Worm (Caenorhabditis elegans) whole organism, L2 larva: ENCODE results near the gene T19H12.2.

Source experiments
- C34F6.9 ChIP-seq: fragments of 150-350 bp; optimal IDR thresholded peaks from 2 replicates; lab custom pipeline; 2014; ENCODE audit warnings: missing biosample characterization, missing genetic modification characterization
- F13H6.1 ChIP-seq: sonication (generic microtip); optimal IDR thresholded peaks from 2 replicates; lab custom pipeline; 2016; ENCODE audit warnings: missing genetic modification characterization, missing compliant biosample characterization
- Y55F3AM.14 ChIP-seq: fragments of 200-800 bp; sonication (Bioruptor generic); optimal IDR thresholded peaks from 2 replicates; lab custom pipeline; 2018; ENCODE audit warnings: mild to moderate bottlenecking, missing genetic modification characterization, missing compliant biosample characterization
- ZK546.5 ChIP-seq: sonication (generic microtip); optimal IDR thresholded peaks from 2 replicates; lab custom pipeline; 2017; ENCODE audit warnings: missing biosample characterization, missing genetic modification characterization
- alr-1 ChIP-seq: fragments of 150-350 bp; optimal IDR thresholded peaks from 2 replicates; lab custom pipeline; 2014; ENCODE audit warnings: missing biosample characterization, missing genetic modification characterization
- aly-2 ChIP-seq: fragments of 150-350 bp; optimal IDR thresholded peaks from 2 replicates; lab custom pipeline; 2014; ENCODE audit warnings: missing biosample characterization, missing genetic modification characterization
- ceh-16 ChIP-seq: fragments of 150-350 bp; optimal IDR thresholded peaks from 2 replicates; lab custom pipeline; 2014; ENCODE audit warnings: missing biosample characterization, missing genetic modification characterization
- ceh-82 ChIP-seq: fragments of 150-350 bp; optimal IDR thresholded peaks from 2 replicates; lab custom pipeline; 2014; ENCODE audit warnings: missing biosample characterization, missing genetic modification characterization
- crh-2 ChIP-seq: sonication (generic microtip); optimal IDR thresholded peaks from 2 replicates; lab custom pipeline; 2017; ENCODE audit warnings: missing biosample characterization, missing genetic modification characterization
- egl-27 ChIP-seq: sonication (generic microtip); optimal IDR thresholded peaks from 3 replicates; lab custom pipeline; 2017; ENCODE audit warnings: missing biosample characterization, missing genetic modification reagents, missing genetic modification characterization
- elt-3 ChIP-seq: sonication (generic microtip); optimal IDR thresholded peaks from 2 replicates; lab custom pipeline; 2017; ENCODE audit warnings: missing biosample characterization, missing genetic modification characterization
- fos-1 ChIP-seq: fragments of 150-350 bp; optimal IDR thresholded peaks from 2 replicates; lab custom pipeline; 2014; ENCODE audit warnings: missing biosample characterization, missing genetic modification characterization
- gmeb-1 ChIP-seq: fragments of 150-350 bp; optimal IDR thresholded peaks from 2 replicates; lab custom pipeline; 2014; ENCODE audit warnings: missing biosample characterization, missing genetic modification characterization
- lin-11 ChIP-seq: fragments of 150-350 bp; sonication (generic microtip); optimal IDR thresholded peaks from 2 replicates; lab custom pipeline; 2014; ENCODE audit warnings: missing biosample characterization, missing genetic modification characterization, inconsistent platforms, mixed read lengths
- lin-13 ChIP-seq: fragments of 150-350 bp; optimal IDR thresholded peaks from 2 replicates; lab custom pipeline; 2014; ENCODE audit warnings: missing biosample characterization, missing genetic modification reagents, missing genetic modification characterization
- lin-39 ChIP-seq: fragments of 150-350 bp; optimal IDR thresholded peaks from 2 replicates; lab custom pipeline; 2014; ENCODE audit warnings: missing biosample characterization, missing genetic modification reagents, missing genetic modification characterization
- lsy-2 ChIP-seq, 2 experiments: fragments of 150-350 bp in 1 of 2; sonication (generic microtip) in 1 of 2; optimal IDR thresholded peaks; 2 replicates each; lab custom pipeline; 2014 to 2017; ENCODE audit warnings: missing biosample characterization in 2 of 2, missing genetic modification characterization in 2 of 2
- mab-5 ChIP-seq: fragments of 150-350 bp; optimal IDR thresholded peaks from 2 replicates; lab custom pipeline; 2014; ENCODE audit warnings: missing biosample characterization, missing genetic modification characterization
- mbf-1 ChIP-seq: sonication (generic microtip); optimal IDR thresholded peaks from 2 replicates; lab custom pipeline; 2017; ENCODE audit warnings: missing biosample characterization, missing genetic modification characterization
- mdl-1 ChIP-seq, 2 experiments: fragments of 150-350 bp in 1 of 2; sonication (generic microtip) in 1 of 2; optimal IDR thresholded peaks; 2 replicates each; lab custom pipeline; 2017; ENCODE audit warnings: missing biosample characterization in 2 of 2, missing genetic modification characterization in 2 of 2
- nhr-12 ChIP-seq: fragments of 150-350 bp; optimal IDR thresholded peaks from 2 replicates; lab custom pipeline; 2014; ENCODE audit warnings: missing biosample characterization, missing genetic modification characterization
- nhr-129 ChIP-seq: fragments of 150-350 bp; optimal IDR thresholded peaks from 2 replicates; lab custom pipeline; 2014; ENCODE audit warnings: missing biosample characterization, missing genetic modification characterization
- nhr-21 ChIP-seq: fragments of 150-350 bp; optimal IDR thresholded peaks from 2 replicates; lab custom pipeline; 2014; ENCODE audit warnings: missing biosample characterization, missing genetic modification characterization
- nhr-237 ChIP-seq: fragments of 150-350 bp; optimal IDR thresholded peaks from 2 replicates; lab custom pipeline; 2014; ENCODE audit warnings: missing biosample characterization, missing genetic modification characterization
- nhr-25 ChIP-seq: fragments of 150-350 bp; sonication (generic microtip); optimal IDR thresholded peaks from 3 replicates; lab custom pipeline; 2014; ENCODE audit warnings: missing biosample characterization, missing genetic modification characterization
- nhr-6 ChIP-seq: fragments of 150-350 bp; optimal IDR thresholded peaks from 2 replicates; lab custom pipeline; 2014; ENCODE audit warnings: missing biosample characterization, missing genetic modification characterization
- peb-1 ChIP-seq: fragments of 150-350 bp; optimal IDR thresholded peaks from 2 replicates; lab custom pipeline; 2014; ENCODE audit warnings: missing biosample characterization, missing genetic modification characterization
- sem-4 ChIP-seq: fragments of 150-350 bp; optimal IDR thresholded peaks from 2 replicates; lab custom pipeline; 2014; ENCODE audit warnings: missing biosample characterization, missing genetic modification reagents, missing genetic modification characterization
- skn-1 ChIP-seq: sonication (generic microtip); optimal IDR thresholded peaks from 2 replicates; lab custom pipeline; 2017; ENCODE audit warnings: missing biosample characterization, missing genetic modification characterization
- sma-3 ChIP-seq: sonication (generic microtip); optimal IDR thresholded peaks from 2 replicates; lab custom pipeline; 2016; ENCODE audit warnings: missing genetic modification reagents, missing genetic modification characterization, missing compliant biosample characterization
- sma-9 ChIP-seq, 2 experiments: fragments of 150-350 bp in 1 of 2; sonication (generic microtip) in 1 of 2; optimal IDR thresholded peaks; 2 replicates each; lab custom pipeline; 2014 to 2016; ENCODE audit warnings: missing genetic modification characterization in 2 of 2, mild to moderate bottlenecking in 1 of 2, missing biosample characterization in 1 of 2, missing compliant biosample characterization in 1 of 2, missing genetic modification reagents in 1 of 2, moderate library complexity in 1 of 2
- snpc-4 ChIP-seq: fragments of 150-350 bp; optimal IDR thresholded peaks from 2 replicates; lab custom pipeline; 2014; ENCODE audit warnings: missing biosample characterization, missing genetic modification characterization
- unc-39 ChIP-seq: fragments of 150-350 bp; optimal IDR thresholded peaks from 2 replicates; lab custom pipeline; 2014; ENCODE audit warnings: missing biosample characterization, missing genetic modification characterization
- unc-55 ChIP-seq: fragments of 150-350 bp; sonication (generic microtip); optimal IDR thresholded peaks from 3 replicates; lab custom pipeline; 2014; ENCODE audit warnings: missing biosample characterization, missing genetic modification reagents, missing genetic modification characterization
- unc-62 ChIP-seq: fragments of 150-350 bp; optimal IDR thresholded peaks from 2 replicates; lab custom pipeline; 2014; ENCODE audit warnings: missing biosample characterization, missing genetic modification reagents, missing genetic modification characterization
- zag-1 ChIP-seq: fragments of 150-350 bp; optimal IDR thresholded peaks from 2 replicates; lab custom pipeline; 2014; ENCODE audit warnings: missing biosample characterization, missing genetic modification characterization
- ztf-1 ChIP-seq: fragments of 200-800 bp; sonication (Bioruptor generic); conservative IDR thresholded peaks from 2 replicates; pipeline ENCODE4 v1.3.6; 2022; ENCODE audit warnings: missing genetic modification characterization, missing compliant biosample characterization
- ztf-11 ChIP-seq: sonication (generic microtip); optimal IDR thresholded peaks from 2 replicates; lab custom pipeline; 2017; ENCODE audit warnings: missing biosample characterization, missing genetic modification characterization
- ztf-4 ChIP-seq: fragments of 150-350 bp; optimal IDR thresholded peaks from 2 replicates; lab custom pipeline; 2014; ENCODE audit warnings: missing biosample characterization, missing genetic modification characterization

T19H12.2 gene

DNA sequence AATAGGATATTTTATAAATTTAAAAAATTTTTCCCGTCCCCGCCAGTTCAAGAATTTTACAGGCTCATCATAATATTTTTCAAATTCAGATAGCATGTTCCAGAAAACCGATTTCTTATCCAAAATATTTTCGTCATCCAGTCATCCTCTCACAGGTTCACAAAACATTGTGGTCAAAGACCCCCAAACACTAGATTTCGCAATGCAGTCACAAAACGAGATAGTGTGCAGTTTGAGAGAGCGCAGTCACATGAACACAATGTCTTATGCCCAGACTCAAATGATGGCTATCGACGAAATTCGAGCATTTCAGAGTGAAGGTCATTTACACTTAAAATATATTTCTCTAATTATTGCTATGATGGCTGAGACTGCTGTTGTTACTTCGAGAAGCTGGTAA lies 45.6 kb upstream of the T19H12.2 start, which contains the start of gene abhd-5.2 (continued):
- TF ChIP-seq lin-13 (GFP tag; lab: Kevin White, UChicago): no peak
- TF ChIP-seq mdl-1 (tag; optimal IDR thresholded peaks at IDR 0.05; lab: Kevin White, UChicago): no peak
- TF ChIP-seq egl-27 (tag; lab: Kevin White, UChicago): no peak
- TF ChIP-seq nhr-129 (tag; lab: Kevin White, UChicago): peak; percentile 79
- no peak for TF ChIP-seq nhr-6 (tag; lab: Kevin White, UChicago)
- TF ChIP-seq skn-1 (tag; lab: Kevin White, UChicago): no peak
- peak; percentile 25 for TF ChIP-seq F13H6.1 (tag; lab: Kevin White, UChicago)
- TF ChIP-seq elt-3 (tag; lab: Kevin White, UChicago): no peak
- TF ChIP-seq ceh-16 (tag; lab: Kevin White, UChicago): no peak
- no peak for TF ChIP-seq ztf-1 (GFP tag; lab: Robert Waterston, UW)
- TF ChIP-seq ZK546.5 (tag; lab: Kevin White, UChicago): no peak
- TF ChIP-seq ztf-11 (tag; lab: Kevin White, UChicago): no peak

DNA sequence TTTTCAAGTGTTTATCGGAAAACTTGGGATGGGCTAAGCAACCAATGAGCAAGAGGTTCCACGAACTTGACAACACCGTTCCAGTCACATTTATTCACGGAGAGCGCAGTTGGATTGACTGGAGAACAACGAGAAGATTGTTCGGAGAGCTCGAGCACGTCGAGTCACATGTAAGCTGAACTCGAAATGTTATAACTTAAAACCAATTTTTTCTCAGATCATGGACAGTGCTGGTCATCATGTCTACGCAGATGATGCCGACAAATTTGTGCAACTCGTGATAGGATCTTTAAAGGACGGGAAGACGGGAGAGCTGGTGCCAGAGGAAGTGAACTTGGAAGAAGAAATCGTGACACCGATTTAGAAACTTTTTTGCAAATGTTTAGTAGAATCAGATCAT lies 43.7 kb upstream of the T19H12.2 start:
- TF ChIP-seq mdl-1 (tag; optimal IDR thresholded peaks at IDR 0.05; lab: Kevin White, UChicago) (no peak), sma-3 (no peak), unc-39 (tag; lab: Kevin White, UChicago) (no peak)

DNA sequence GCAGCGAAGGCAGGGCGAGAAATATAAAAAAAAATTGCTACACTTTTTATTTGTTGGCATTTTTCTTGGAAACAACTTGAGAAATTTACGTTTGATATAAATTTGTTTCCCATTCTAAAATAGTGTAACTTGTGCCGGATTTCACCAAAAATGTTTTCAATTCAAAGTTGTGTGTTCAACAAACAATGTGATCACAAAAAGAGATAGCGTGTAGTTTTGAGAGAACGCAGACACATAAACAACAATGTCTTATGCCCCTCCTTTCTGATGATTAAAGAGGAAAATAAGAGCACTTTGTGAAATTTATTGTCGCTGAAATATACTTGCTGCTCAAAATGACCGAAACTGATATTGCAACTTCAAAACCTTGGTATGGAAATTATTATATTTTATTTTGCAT lies 42.8 kb upstream of the T19H12.2 start, which contains the start of gene abhd-5.1:
abhd-5.1 (plus strand) TSS at position 230 of the 400 bp plus-strand sequence.
- no peak for TF ChIP-seq crh-2 (tag; lab: Kevin White, UChicago)
- TF ChIP-seq egl-27 (tag; lab: Kevin White, UChicago): no peak
- TF ChIP-seq ZK546.5 (tag; lab: Kevin White, UChicago): no peak
- no peak for TF ChIP-seq lin-13 (GFP tag; lab: Kevin White, UChicago)
- no peak for TF ChIP-seq sem-4 (tag; lab: Kevin White, UChicago)
- no peak for TF ChIP-seq Y55F3AM.14 (GFP tag; lab: Kevin White, UChicago)
- TF ChIP-seq unc-55: no peak
- no peak for TF ChIP-seq ceh-16 (tag; lab: Kevin White, UChicago)
- TF ChIP-seq snpc-4 (tag; lab: Kevin White, UChicago): no peak
- TF ChIP-seq elt-3 (tag; lab: Kevin White, UChicago): no peak
- TF ChIP-seq sma-9 (GFP tag; optimal IDR thresholded peaks at IDR 0.05; lab: Kevin White, UChicago): peak; percentile 12
- no peak for TF ChIP-seq sma-9 (tag; optimal IDR thresholded peaks at IDR 0.05; lab: Kevin White, UChicago)
- TF ChIP-seq mdl-1 (tag; optimal IDR thresholded peaks at IDR 0.05; lab: Kevin White, UChicago): no peak
- TF ChIP-seq unc-39 (tag; lab: Kevin White, UChicago): no peak
- no peak for TF ChIP-seq lin-39 (tag; lab: Kevin White, UChicago)
- TF ChIP-seq nhr-25 (tag; lab: Kevin White, UChicago): no peak
- no peak for TF ChIP-seq mbf-1 (tag; lab: Kevin White, UChicago)
- TF ChIP-seq nhr-237 (tag; lab: Kevin White, UChicago): no peak
- peak; percentile 21 for TF ChIP-seq fos-1 (tag; lab: Kevin White, UChicago)
- no peak for TF ChIP-seq F13H6.1 (tag; lab: Kevin White, UChicago)
- no peak for TF ChIP-seq nhr-21
- TF ChIP-seq nhr-12 (tag; lab: Kevin White, UChicago): no peak
- TF ChIP-seq mab-5 (tag; lab: Kevin White, UChicago): no peak
- peak; percentile 43 for TF ChIP-seq C34F6.9 (tag; lab: Kevin White, UChicago)
- TF ChIP-seq ztf-11 (tag; lab: Kevin White, UChicago): no peak
- no peak for TF ChIP-seq lin-11 (tag; lab: Kevin White, UChicago)
- peak; percentile 29 for TF ChIP-seq skn-1 (tag; lab: Kevin White, UChicago)
- TF ChIP-seq gmeb-1 (tag; lab: Kevin White, UChicago): peak; percentile 19
- no peak for TF ChIP-seq lsy-2 (tag; optimal IDR thresholded peaks at IDR 0.05; lab: Kevin White, UChicago)
- no peak for TF ChIP-seq zag-1
- TF ChIP-seq unc-62: no peak

DNA sequence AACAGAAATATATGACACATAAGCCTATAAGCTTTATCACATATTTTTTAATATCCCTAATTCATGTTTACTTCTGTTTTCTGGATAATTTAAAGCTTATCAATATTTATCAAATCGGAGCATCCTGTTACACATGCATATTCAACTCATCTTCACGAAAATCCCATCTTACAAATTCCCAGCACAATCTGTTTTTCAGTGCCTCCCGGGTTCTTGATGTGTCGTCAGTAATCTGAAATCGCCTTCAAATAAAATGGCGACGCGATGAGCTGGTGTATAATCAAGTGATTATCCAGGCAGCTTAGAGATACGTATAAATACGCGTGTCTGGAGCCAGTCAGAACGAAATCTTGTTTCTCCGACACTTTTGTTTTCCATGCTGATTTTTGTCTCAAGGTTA lies 39.8 kb upstream of the T19H12.2 start:
- TF ChIP-seq egl-27 (tag; lab: Kevin White, UChicago) (no peak), nhr-237 (tag; lab: Kevin White, UChicago) (no peak), unc-39 (tag; lab: Kevin White, UChicago) (no peak), gmeb-1 (tag; lab: Kevin White, UChicago) (no peak), F13H6.1 (tag; lab: Kevin White, UChicago) (no peak), ztf-11 (tag; lab: Kevin White, UChicago) (no peak), aly-2 (no peak), unc-55 (no peak), elt-3 (tag; lab: Kevin White, UChicago) (no peak), C34F6.9 (tag; lab: Kevin White, UChicago) (no peak), nhr-21 (no peak), peb-1 (tag; lab: Kevin White, UChicago) (no peak), lin-11 (tag; lab: Kevin White, UChicago) (no peak), Y55F3AM.14 (GFP tag; lab: Kevin White, UChicago) (no peak), skn-1 (tag; lab: Kevin White, UChicago) (no peak), ztf-4 (no peak), nhr-129 (tag; lab: Kevin White, UChicago) (no peak), mbf-1 (tag; lab: Kevin White, UChicago) (no peak), alr-1 (tag; lab: Kevin White, UChicago) (no peak), ceh-82 (no peak)
